Worm (Caenorhabditis elegans) whole organism, late embryonic: ENCODE results near the gene snt-1.

Experiments used
- F13H6.1 ChIP-seq: sonication (generic microtip); optimal IDR thresholded peaks from 2 replicates; lab custom pipeline; 2016; ENCODE audit warnings: missing genetic modification characterization, missing compliant biosample characterization
- T23F11.4 ChIP-seq: fragments of 200-800 bp; sonication (Bioruptor generic); optimal IDR thresholded peaks from 2 replicates; lab custom pipeline; 2018; ENCODE audit warnings: mild to moderate bottlenecking, missing genetic modification characterization, missing compliant biosample characterization
- ceh-9 ChIP-seq: sonication (generic microtip); optimal IDR thresholded peaks from 2 replicates; lab custom pipeline; 2016; ENCODE audit warnings: mild to moderate bottlenecking, missing genetic modification characterization, inconsistent platforms, missing compliant biosample characterization
- dve-1 ChIP-seq: sonication (generic microtip); optimal IDR thresholded peaks from 2 replicates; lab custom pipeline; 2017; ENCODE audit warnings: antibody characterized with exemption, mild to moderate bottlenecking, missing genetic modification characterization, missing compliant biosample characterization
- elt-2 ChIP-seq: sonication (generic microtip); optimal IDR thresholded peaks from 2 replicates; lab custom pipeline; 2016; ENCODE audit warnings: missing genetic modification reagents, missing genetic modification characterization, missing compliant biosample characterization
- ets-4 ChIP-seq: sonication (generic microtip); optimal IDR thresholded peaks from 2 replicates; lab custom pipeline; 2016; ENCODE audit warnings: missing genetic modification characterization, missing compliant biosample characterization
- nhr-11 ChIP-seq: fragments of 150-350 bp; optimal IDR thresholded peaks from 2 replicates; lab custom pipeline; 2014; ENCODE audit warnings: missing biosample characterization, missing genetic modification characterization
- pat-9 ChIP-seq: fragments of 200-800 bp; sonication (Bioruptor generic); optimal IDR thresholded peaks from 2 replicates; lab custom pipeline; 2018; ENCODE audit warnings: mild to moderate bottlenecking, missing genetic modification characterization, moderate library complexity, missing compliant biosample characterization
- pha-4 ChIP-seq: fragments of 150-350 bp; optimal IDR thresholded peaks from 2 replicates; lab custom pipeline; 2018; ENCODE audit warnings: missing biosample characterization, missing genetic modification reagents, missing genetic modification characterization
- pqm-1 ChIP-seq: sonication (generic microtip); optimal IDR thresholded peaks from 2 replicates; lab custom pipeline; 2016; ENCODE audit warnings: missing genetic modification characterization, missing compliant biosample characterization
- rnt-1 ChIP-seq: sonication (generic microtip); optimal IDR thresholded peaks from 2 replicates; lab custom pipeline; 2016; ENCODE audit warnings: missing genetic modification characterization, missing compliant biosample characterization
- sdc-2 ChIP-seq: sonication (generic microtip); optimal IDR thresholded peaks from 2 replicates; lab custom pipeline; 2016; ENCODE audit warnings: missing genotype, missing genetic modification characterization, missing compliant biosample characterization
- syd-9 ChIP-seq: sonication (generic microtip); optimal IDR thresholded peaks from 2 replicates; lab custom pipeline; 2016; ENCODE audit warnings: mild to moderate bottlenecking, missing genetic modification characterization, moderate library complexity, missing compliant biosample characterization
- unc-55 ChIP-seq: sonication (generic microtip); optimal IDR thresholded peaks from 2 replicates; lab custom pipeline; 2017; ENCODE audit warnings: missing biosample characterization, missing genetic modification reagents, missing genetic modification characterization

DNA sequence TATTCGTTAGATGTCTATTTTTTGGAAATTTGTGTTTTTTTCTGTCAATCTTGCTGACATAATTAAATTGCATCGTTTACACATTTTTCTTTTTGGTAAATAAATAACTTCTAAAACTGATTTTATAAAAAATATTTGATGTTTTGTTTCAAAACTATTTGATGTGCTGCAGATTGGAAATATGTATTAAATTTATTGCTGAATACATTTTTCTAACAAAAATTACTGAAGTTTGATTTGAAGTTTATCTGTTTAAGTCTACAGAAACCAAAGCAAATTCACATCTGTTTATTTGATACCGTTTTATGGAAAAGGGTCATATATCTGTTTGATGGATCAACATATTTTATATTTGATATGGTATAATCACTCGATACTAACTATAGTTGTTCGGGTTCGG is 5.6 kb downstream of the snt-1 start:
- no peak for TF ChIP-seq T23F11.4
- TF ChIP-seq pqm-1 (tag; lab: Kevin White, UChicago) = no peak
- TF ChIP-seq syd-9 (tag; lab: Kevin White, UChicago) = no peak
- TF ChIP-seq ceh-9 (tag; lab: Kevin White, UChicago) = no peak
- no peak for TF ChIP-seq pha-4 (tag; lab: Kevin White, UChicago)
- no peak for TF ChIP-seq sdc-2
- no peak for TF ChIP-seq nhr-11 (tag; lab: Kevin White, UChicago)
- no peak for TF ChIP-seq F13H6.1 (tag; lab: Kevin White, UChicago)
- TF ChIP-seq rnt-1 (tag; lab: Kevin White, UChicago) = no peak
- no peak for TF ChIP-seq dve-1 (tag; lab: Kevin White, UChicago)
- no peak for TF ChIP-seq elt-2 (tag; lab: Kevin White, UChicago)
- TF ChIP-seq unc-55 (GFP tag; lab: Kevin White, UChicago) = no peak
- TF ChIP-seq pat-9 = no peak
- no peak for TF ChIP-seq ets-4 (tag; lab: Kevin White, UChicago)
